Worm (Caenorhabditis elegans): ENCODE measurements around the gene uev-2.

uev-2 gene

ce11 chrIII:5582766-5583165 lies at the start of gene uev-2, which contains the start of gene F56D2.8:
uev-2 (plus strand) TSS chrIII:5583125.
F56D2.8 (minus strand) TSS chrIII:5582866.
- TF ChIP-seq fkh-10 (GFP tag; optimal IDR thresholded peaks at IDR 0.05) (no peak), gmeb-2 (tag; optimal IDR thresholded peaks at IDR 0.05) (no peak), ceh-22 (tag; optimal IDR thresholded peaks at IDR 0.05) (no peak), ref-2 (tag; optimal IDR thresholded peaks at IDR 0.05) (no peak), nhr-232 (tag; optimal IDR thresholded peaks at IDR 0.05) (no peak), F13H6.1 (tag; optimal IDR thresholded peaks at IDR 0.05) (no peak), lin-11 (tag; optimal IDR thresholded peaks at IDR 0.05) (no peak)

- TF ChIP-seq pag-3 (tag; optimal IDR thresholded peaks at IDR 0.05; ENCODE audit: borderline replicate concordance) (no peak), pqm-1 (tag; optimal IDR thresholded peaks at IDR 0.05) (no peak), ceh-2 (tag; optimal IDR thresholded peaks at IDR 0.05) (no peak), eyg-1 (tag; optimal IDR thresholded peaks at IDR 0.05) (no peak), hlh-6 (tag; optimal IDR thresholded peaks at IDR 0.05) (no peak), ceh-45 (GFP tag; IDR thresholded peaks at IDR 0.05) (no peak), ceh-14 (tag; optimal IDR thresholded peaks at IDR 0.05) (no peak)
Observed at ce11 chrIII:5541777-5542176, 41.1 kb upstream of the uev-2 start.

ce11 chrIII:5543050-5543449 lies 39.9 kb upstream of the uev-2 start, which contains the start of gene D1044.6:
D1044.6 (minus strand) TSS chrIII:5543177.
- no peak for TF ChIP-seq ceh-18 (tag; optimal IDR thresholded peaks at IDR 0.05)
- no peak for TF ChIP-seq ama-1 (optimal IDR thresholded peaks at IDR 0.05)
- TF ChIP-seq npax-4 (tag; optimal IDR thresholded peaks at IDR 0.05) = no peak
- TF ChIP-seq hlh-6 (tag; optimal IDR thresholded peaks at IDR 0.05) = no peak
- TF ChIP-seq pha-2 (tag; optimal IDR thresholded peaks at IDR 0.05) = no peak

ce11 chrIII:5543727-5544345 lies 39.1 kb upstream of the uev-2 start, which contains the start of gene D1044.1:
D1044.1 (plus strand) TSS chrIII:5544295.
- TF ChIP-seq tbx-7 (tag; optimal IDR thresholded peaks at IDR 0.05) (no peak), ceh-2 (tag; optimal IDR thresholded peaks at IDR 0.05) (no peak)

ce11 chrIII:5546309-5546708 lies 36.6 kb upstream of the uev-2 start:
- no peak for TF ChIP-seq eyg-1 (tag; optimal IDR thresholded peaks at IDR 0.05)
- no peak for TF ChIP-seq nfya-1 (tag; optimal IDR thresholded peaks at IDR 0.05)
- no peak for TF ChIP-seq zip-5 (tag; optimal IDR thresholded peaks at IDR 0.05)
- TF ChIP-seq ztf-16 (tag; optimal IDR thresholded peaks at IDR 0.05) = no peak
- TF ChIP-seq fax-1 (tag; optimal IDR thresholded peaks at IDR 0.05) = no peak
- TF ChIP-seq sox-4 (tag; optimal IDR thresholded peaks at IDR 0.05) = no peak
- TF ChIP-seq tbx-7 (tag; optimal IDR thresholded peaks at IDR 0.05) = no peak
- TF ChIP-seq ahr-1 (tag; optimal IDR thresholded peaks at IDR 0.05) = no peak
- TF ChIP-seq npax-4 (tag; optimal IDR thresholded peaks at IDR 0.05) = no peak
- no peak for TF ChIP-seq sox-2 (GFP tag; IDR thresholded peaks at IDR 0.05)
- no peak for TF ChIP-seq ceh-14 (tag; optimal IDR thresholded peaks at IDR 0.05)
- TF ChIP-seq ceh-18 (tag; optimal IDR thresholded peaks at IDR 0.05) = no peak
- no peak for TF ChIP-seq fkh-10 (GFP tag; optimal IDR thresholded peaks at IDR 0.05)
- TF ChIP-seq ceh-9 (tag; optimal IDR thresholded peaks at IDR 0.05) = no peak
- no peak for TF ChIP-seq hlh-30 (tag; optimal IDR thresholded peaks at IDR 0.05; ENCODE audit: insufficient read depth)
- no peak for TF ChIP-seq ceh-6 (GFP tag; optimal IDR thresholded peaks at IDR 0.05)

- TF ChIP-seq gmeb-2 (tag; optimal IDR thresholded peaks at IDR 0.05) (no peak), T23F11.4 (GFP tag; optimal IDR thresholded peaks at IDR 0.05) (no peak), hlh-15 (tag; optimal IDR thresholded peaks at IDR 0.05) (no peak), lim-6 (tag; optimal IDR thresholded peaks at IDR 0.05) (no peak), elt-2 (tag; optimal IDR thresholded peaks at IDR 0.05) (peak; percentile 26), fkh-10 (GFP tag; optimal IDR thresholded peaks at IDR 0.05) (no peak), mec-3 (tag; optimal IDR thresholded peaks at IDR 0.05; ENCODE audit: borderline replicate concordance) (no peak)
Observed at ce11 chrIII:5546730-5547129, 36.2 kb upstream of the uev-2 start, which contains the start of gene F09F7.5. F09F7.5 (plus strand) TSS chrIII:5546987.

All from whole organism, late embryonic.